Fruit fly (Drosophila melanogaster): ENCODE results near the gene CG33322.

CG33322 gene

DNA sequence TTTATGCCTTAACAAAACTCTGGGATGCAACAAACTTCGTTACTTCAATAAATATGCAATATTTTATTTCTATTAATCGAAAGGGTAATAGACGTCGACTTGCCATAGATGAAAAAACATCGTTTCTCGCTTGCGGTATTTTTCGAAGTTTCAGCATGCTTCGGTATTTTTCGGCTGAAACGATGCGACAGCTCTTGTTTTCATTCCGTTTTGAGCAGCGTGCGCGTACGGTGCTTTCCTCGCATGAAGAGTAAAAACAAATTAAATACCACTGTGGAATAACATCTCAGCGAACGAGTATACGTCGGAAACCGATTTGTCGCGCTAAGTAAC lies 18.6 kb downstream of the CG33322 start, which contains the start of gene CG9328 (continued):
- TF ChIP-seq lov (optimal IDR thresholded peaks at IDR 0.05) (no peak), lov (GFP tag; IDR thresholded peaks at IDR 0.05) (0 out of 3 replicates have a peak, but pooled peaks have one; percentile 18), ranshi (GFP tag; IDR thresholded peaks at IDR 0.05) (peak; percentile 53; the same call in 1 of the 2 replicates), CG13424 (tag; optimal IDR thresholded peaks at IDR 0.05) (peak; percentile 12), CG8924 (tag; optimal IDR thresholded peaks at IDR 0.05) (peak; percentile 46), CG14710 (tag; optimal IDR thresholded peaks at IDR 0.05) (peak; percentile 53), CG7556 (GFP tag; optimal IDR thresholded peaks at IDR 0.05) (no peak), HLH54F (GFP tag; optimal IDR thresholded peaks at IDR 0.05) (peak; percentile 18), CG9727 (GFP tag; optimal IDR thresholded peaks at IDR 0.05) (peak; percentile 34), HLH4C (GFP tag; IDR thresholded peaks at IDR 0.05; ENCODE audit: partially characterized antibody) (peak; percentile 44; the same call in 1 of the 3 replicates), zf30C (GFP tag; optimal IDR thresholded peaks at IDR 0.05) (peak; percentile 21), ken (GFP tag; IDR thresholded peaks at IDR 0.05) (peak; percentile 27; the same call in 1 of the 3 replicates), jigr1 (GFP tag; IDR thresholded peaks at IDR 0.05) (no peak), CG12155 (GFP tag; optimal IDR thresholded peaks at IDR 0.05) (peak; percentile 91), schlank (tag; optimal IDR thresholded peaks at IDR 0.05) (no peak), Dfd (GFP tag; optimal IDR thresholded peaks at IDR 0.05) (no peak), CG12744 (GFP tag; optimal IDR thresholded peaks at IDR 0.05) (peak; percentile 5), D19A (tag; optimal IDR thresholded peaks at IDR 0.05) (peak; percentile 100), sisA (GFP tag; IDR thresholded peaks at IDR 0.05) (no peak), CG11504 (tag; optimal IDR thresholded peaks at IDR 0.05) (peak; percentile 38), ap (GFP tag; IDR thresholded peaks at IDR 0.05) (no peak), lab (GFP tag; optimal IDR thresholded peaks at IDR 0.05) (peak; percentile 71), Hr51 (GFP tag; optimal IDR thresholded peaks at IDR 0.05) (peak in 1 of 2 experiments; percentile 28), chinmo (GFP tag; IDR thresholded peaks at IDR 0.05; ENCODE audit: partially characterized antibody) (peak; percentile 90; the same call in 2 of the 4 replicates), kay (GFP tag; optimal IDR thresholded peaks at IDR 0.05) (no peak), Ets65A (GFP tag) (peak; percentile 68), hkb (optimal IDR thresholded peaks at IDR 0.05) (no peak), hkb (GFP tag; IDR thresholded peaks at IDR 0.05) (peak; percentile 62), odd (GFP tag; optimal IDR thresholded peaks at IDR 0.05) (no peak), CG17829 (tag; optimal IDR thresholded peaks at IDR 0.05) (peak; percentile 70), Pdp1 (GFP tag; optimal IDR thresholded peaks at IDR 0.05) (peak; percentile 8 to 46), vfl (GFP tag; optimal IDR thresholded peaks at IDR 0.05) (no peak), gem (tag; optimal IDR thresholded peaks at IDR 0.05) (peak; percentile 66), NC2β (GFP tag; optimal IDR thresholded peaks at IDR 0.05) (no peak), CG15073 (GFP tag; optimal IDR thresholded peaks at IDR 0.05) (no peak), CG14050 (GFP tag; IDR thresholded peaks at IDR 0.05) (peak; percentile 28; the same call in 1 of the 3 replicates), grau (tag; optimal IDR thresholded peaks at IDR 0.05) (peak; percentile 45), grn (GFP tag; optimal IDR thresholded peaks at IDR 0.05) (no peak), CG12299 (tag; optimal IDR thresholded peaks at IDR 0.05) (peak; percentile 13), CG10366 (GFP tag; IDR thresholded peaks at IDR 0.05) (no peak), MTF-1 (GFP tag; optimal IDR thresholded peaks at IDR 0.05; ENCODE audit: borderline replicate concordance) (peak; percentile 50), br (optimal IDR thresholded peaks at IDR 0.05) (no peak), CG2712 (tag; optimal IDR thresholded peaks at IDR 0.05) (peak; percentile 51), zen2 (GFP tag; IDR thresholded peaks at IDR 0.05; ENCODE audit: partially characterized antibody) (0 out of 3 replicates have a peak, but pooled peaks have one; percentile 52), Vsx1 (GFP tag; optimal IDR thresholded peaks at IDR 0.05) (no peak), repo (GFP tag; optimal IDR thresholded peaks at IDR 0.05) (peak; percentile 43), CG11723 (GFP tag; optimal IDR thresholded peaks at IDR 0.05) (peak; percentile 6), CG13123 (GFP tag; optimal IDR thresholded peaks at IDR 0.05) (no peak), Meics (GFP tag; optimal IDR thresholded peaks at IDR 0.05) (peak; percentile 45), CG32532 (GFP tag; IDR thresholded peaks at IDR 0.05) (peak; percentile 54; the same call in 1 of the 2 replicates), oc (tag; optimal IDR thresholded peaks at IDR 0.05) (peak; percentile 72)

Data from whole organism, embryonic.